Worm (Caenorhabditis elegans) whole organism, young adult: ENCODE data around the gene F15A4.10.

Experiments
- Y56A3A.18 ChIP-seq: fragments of 200-800 bp; sonication (Bioruptor generic); IDR thresholded peaks from 2 replicates; pipeline ENCODE4 v1.3.6; 2022; ENCODE audit warnings: missing genetic modification reagents, missing genetic modification characterization, missing compliant biosample characterization
- ceh-58 ChIP-seq: fragments of 200-800 bp; sonication (Bioruptor generic); IDR thresholded peaks from 2 replicates; pipeline ENCODE4 v1.3.6; 2022; ENCODE audit warnings: missing genetic modification characterization, missing compliant biosample characterization
- lin-54 ChIP-seq: fragments of 200-800 bp; sonication (Bioruptor generic); optimal IDR thresholded peaks from 2 replicates; lab custom pipeline; 2018; ENCODE audit warnings: mild to moderate bottlenecking, missing genetic modification characterization, missing compliant biosample characterization
- madf-3 ChIP-seq: fragments of 200-800 bp; sonication (Bioruptor generic); IDR thresholded peaks from 2 replicates; pipeline ENCODE4 v1.3.6; 2022; ENCODE audit warnings: missing genetic modification reagents, missing genetic modification characterization, missing compliant biosample characterization
- snpc-1.3 ChIP-seq: sonication (generic microtip); optimal IDR thresholded peaks from 2 replicates; lab custom pipeline; 2017; ENCODE audit warnings: missing genetic modification characterization, mild to moderate bottlenecking, missing compliant biosample characterization, antibody characterized with exemption, moderate library complexity, missing genotype, missing genetic modification reagents; ENCODE audit not compliant: insufficient read depth
- ztf-18 ChIP-seq: sonication (generic microtip); optimal IDR thresholded peaks from 2 replicates; lab custom pipeline; 2016; ENCODE audit warnings: missing genotype, mild to moderate bottlenecking, missing genetic modification characterization, missing compliant biosample characterization

DNA sequence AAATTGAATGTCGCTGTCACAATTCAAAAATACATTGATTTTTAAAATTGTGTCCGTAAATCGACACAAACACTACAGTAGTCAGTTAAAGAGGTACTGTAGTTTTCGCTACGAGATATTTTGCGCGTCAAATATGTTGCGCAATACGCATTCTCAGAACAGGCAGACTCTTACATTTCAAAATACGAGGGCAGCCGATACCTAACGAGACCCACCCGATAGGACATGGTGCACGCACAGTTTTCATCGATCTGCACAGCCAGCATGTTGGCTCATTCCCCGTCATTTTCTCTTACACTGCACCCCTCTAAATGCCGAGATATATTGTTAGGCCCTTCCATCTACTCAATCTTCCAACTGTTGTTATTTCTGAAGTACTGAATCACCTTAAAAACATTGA lies 22.7 kb downstream of the F15A4.10 start, which contains the start of gene F15A4.2:
- TF ChIP-seq ceh-58 (GFP tag; lab: Robert Waterston, UW): no peak
- TF ChIP-seq lin-54: no peak
- no peak for TF ChIP-seq snpc-1.3 (tag; lab: Kevin White, UChicago)
- no peak for TF ChIP-seq madf-3 (GFP tag; lab: Robert Waterston, UW)
- no peak for TF ChIP-seq Y56A3A.18 (GFP tag; lab: Robert Waterston, UW)
- TF ChIP-seq ztf-18 (tag; lab: Kevin White, UChicago): no peak
